Worm (Caenorhabditis elegans) whole organism, midembryonic: Measurements from ENCODE around the gene C54C6.4.

Experiments used
- T22C8.4 ChIP-seq: fragments of 200-800 bp; sonication (Bioruptor generic); IDR thresholded peaks from 2 replicates; pipeline ENCODE4 v1.3.6; 2022; ENCODE audit warnings: missing genetic modification characterization, missing compliant biosample characterization
- cog-1 ChIP-seq: sonication (generic microtip); optimal IDR thresholded peaks from 2 replicates; lab custom pipeline; 2016; ENCODE audit warnings: missing genetic modification characterization, missing compliant biosample characterization
- flt-1 ChIP-seq: fragments of 200-800 bp; sonication (Bioruptor generic); IDR thresholded peaks from 2 replicates; pipeline ENCODE4 v1.3.6; 2022; ENCODE audit warnings: missing genetic modification characterization, missing compliant biosample characterization
- klf-2 ChIP-seq: fragments of 200-800 bp; sonication (Bioruptor generic); conservative IDR thresholded peaks from 2 replicates; pipeline ENCODE4 v1.3.6; 2022; ENCODE audit warnings: missing genetic modification reagents, missing genetic modification characterization, missing compliant biosample characterization
- med-1 ChIP-seq: sonication (generic microtip); optimal IDR thresholded peaks from 2 replicates; lab custom pipeline; 2017; ENCODE audit warnings: missing genetic modification characterization, mild to moderate bottlenecking, missing compliant biosample characterization, antibody characterized with exemption, missing genetic modification reagents; ENCODE audit not compliant: insufficient read depth
- ref-1 ChIP-seq: fragments of 200-800 bp; sonication (Bioruptor generic); conservative IDR thresholded peaks from 2 replicates; pipeline ENCODE4 v1.3.6; 2022; ENCODE audit warnings: missing genetic modification reagents, missing genetic modification characterization, missing compliant biosample characterization
- tab-1 ChIP-seq: fragments of 200-800 bp; sonication (Bioruptor generic); IDR thresholded peaks from 2 replicates; pipeline ENCODE4 v1.3.6; 2022; ENCODE audit warnings: missing genetic modification characterization, missing compliant biosample characterization
- ztf-23 ChIP-seq: fragments of 200-800 bp; sonication (Bioruptor generic); IDR thresholded peaks from 2 replicates; pipeline ENCODE4 v1.3.6; 2022; ENCODE audit warnings: missing genetic modification reagents, missing genetic modification characterization, missing compliant biosample characterization
- ztf-29 ChIP-seq: fragments of 200-800 bp; sonication (Bioruptor generic); IDR thresholded peaks from 2 replicates; pipeline ENCODE4 v1.3.6; 2022; ENCODE audit warnings: missing genetic modification reagents, missing genetic modification characterization, missing compliant biosample characterization

Gene C54C6.4

ce11 chrIII:3573281-3573680 is 19.8 kb downstream of the C54C6.4 start, which contains the start of gene nhr-6:
nhr-6 (plus strand) TSS chrIII:3573581.
- TF ChIP-seq klf-2 (GFP tag; lab: Robert Waterston, UW) (no peak), T22C8.4 (GFP tag; lab: Robert Waterston, UW) (no peak), ztf-29 (GFP tag; lab: Robert Waterston, UW) (no peak), ref-1 (GFP tag; lab: Robert Waterston, UW) (no peak)

- TF ChIP-seq T22C8.4 (GFP tag; lab: Robert Waterston, UW), result no peak
- no peak for TF ChIP-seq tab-1 (GFP tag; lab: Robert Waterston, UW)
- TF ChIP-seq med-1 (GFP tag; lab: Kevin White, UChicago), result no peak
- no peak for TF ChIP-seq cog-1 (tag; lab: Kevin White, UChicago)
- no peak for TF ChIP-seq flt-1 (GFP tag; lab: Robert Waterston, UW)
- TF ChIP-seq ztf-29 (GFP tag; lab: Robert Waterston, UW), result no peak
- TF ChIP-seq ztf-23, result no peak
- TF ChIP-seq ref-1 (GFP tag; lab: Robert Waterston, UW), result no peak
- no peak for TF ChIP-seq klf-2 (GFP tag; lab: Robert Waterston, UW)
Observed at ce11 chrIII:3581636-3582035, 28.2 kb downstream of the C54C6.4 start, which contains the start of gene C48D5.3. C48D5.3 (minus strand) TSS chrIII:3581736.

ce11 chrIII:3583341-3583740 is 29.9 kb downstream of the C54C6.4 start:
- TF ChIP-seq tab-1 (GFP tag; lab: Robert Waterston, UW) (no peak), flt-1 (GFP tag; lab: Robert Waterston, UW) (no peak), klf-2 (GFP tag; lab: Robert Waterston, UW) (no peak), T22C8.4 (GFP tag; lab: Robert Waterston, UW) (no peak), cog-1 (tag; lab: Kevin White, UChicago) (no peak), ref-1 (GFP tag; lab: Robert Waterston, UW) (no peak), med-1 (GFP tag; lab: Kevin White, UChicago) (no peak)

ce11 chrIII:3588183-3588582 is 34.7 kb downstream of the C54C6.4 start:
- TF ChIP-seq cog-1 (tag; lab: Kevin White, UChicago), result no peak
- TF ChIP-seq flt-1 (GFP tag; lab: Robert Waterston, UW), result no peak
- no peak for TF ChIP-seq ref-1 (GFP tag; lab: Robert Waterston, UW)
- TF ChIP-seq tab-1 (GFP tag; lab: Robert Waterston, UW), result no peak

- TF ChIP-seq ztf-29 (GFP tag; lab: Robert Waterston, UW) (no peak), klf-2 (GFP tag; lab: Robert Waterston, UW) (no peak), ztf-23 (no peak)
Observed at ce11 chrIII:3590365-3590764, 36.9 kb downstream of the C54C6.4 start, which contains the start of gene ptp-1. ptp-1 (plus strand) TSS chrIII:3590722.

- TF ChIP-seq ref-1 (GFP tag; lab: Robert Waterston, UW) (no peak), klf-2 (GFP tag; lab: Robert Waterston, UW) (no peak), flt-1 (GFP tag; lab: Robert Waterston, UW) (no peak), ztf-23 (no peak), cog-1 (tag; lab: Kevin White, UChicago) (no peak), ztf-29 (GFP tag; lab: Robert Waterston, UW) (no peak), med-1 (GFP tag; lab: Kevin White, UChicago) (no peak), tab-1 (GFP tag; lab: Robert Waterston, UW) (no peak), T22C8.4 (GFP tag; lab: Robert Waterston, UW) (no peak)
Observed at ce11 chrIII:3594681-3595080, 41.2 kb downstream of the C54C6.4 start.

- TF ChIP-seq ztf-23 (no peak), tab-1 (GFP tag; lab: Robert Waterston, UW) (no peak), ztf-29 (GFP tag; lab: Robert Waterston, UW) (no peak), flt-1 (GFP tag; lab: Robert Waterston, UW) (no peak), ref-1 (GFP tag; lab: Robert Waterston, UW) (no peak), cog-1 (tag; lab: Kevin White, UChicago) (no peak), T22C8.4 (GFP tag; lab: Robert Waterston, UW) (no peak), med-1 (GFP tag; lab: Kevin White, UChicago) (no peak), klf-2 (GFP tag; lab: Robert Waterston, UW) (no peak)
Observed at ce11 chrIII:3601271-3601670, 47.8 kb downstream of the C54C6.4 start.

ce11 chrIII:3605681-3606080 is 52.2 kb downstream of the C54C6.4 start:
- TF ChIP-seq tab-1 (GFP tag; lab: Robert Waterston, UW) (no peak), flt-1 (GFP tag; lab: Robert Waterston, UW) (no peak), T22C8.4 (GFP tag; lab: Robert Waterston, UW) (no peak), cog-1 (tag; lab: Kevin White, UChicago) (no peak), ref-1 (GFP tag; lab: Robert Waterston, UW) (no peak), med-1 (GFP tag; lab: Kevin White, UChicago) (no peak), ztf-23 (no peak), klf-2 (GFP tag; lab: Robert Waterston, UW) (no peak), ztf-29 (GFP tag; lab: Robert Waterston, UW) (no peak)
